Fruit fly (Drosophila melanogaster) whole organism, larva: ENCODE measurements around the gene CG6294.
A peak's percentile ranks its signal among the peaks of the same experiment; 100 is the strongest.

ENCODE experiments used
- noc ChIP-seq: fragments of 200-800 bp; sonication (Bioruptor generic); optimal IDR thresholded peaks from 3 replicates; lab custom pipeline; 2019; ENCODE audit warnings: missing biosample characterization, mild to moderate bottlenecking, missing genetic modification characterization, moderate library complexity

The CG6294 gene

DNA sequence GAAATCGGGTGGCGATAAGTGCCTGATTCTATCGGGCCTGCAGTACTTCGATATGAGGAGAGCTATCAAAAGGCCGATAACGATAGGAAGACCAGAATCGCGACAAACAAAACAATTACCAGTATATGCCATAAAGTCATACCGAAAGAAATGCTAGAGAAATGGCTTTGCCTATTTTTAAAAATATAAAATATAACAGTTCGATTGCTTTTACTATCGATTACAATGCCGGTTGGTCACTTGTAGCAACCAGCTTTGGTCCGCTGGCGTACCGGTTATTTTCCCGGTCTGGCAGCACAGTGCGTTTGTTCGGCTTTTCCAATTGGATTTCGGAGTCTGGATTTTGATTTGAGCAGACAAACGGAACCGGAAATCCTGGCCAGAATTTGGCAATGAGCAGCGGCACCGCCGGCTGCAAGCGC, at the start of gene CG6294, which contains the start of the genes shtd and CG6299:
TSS of gene CG6294 (plus strand) at position 287 of the 422 bp plus-strand sequence.
TSS of gene shtd (minus strand) at position 6 of the 422 bp plus-strand sequence.
TSS of gene CG6299 (plus strand) at position 287 of the 422 bp plus-strand sequence.
- no peak for TF ChIP-seq noc (tag; lab: Kevin White, UChicago)

DNA sequence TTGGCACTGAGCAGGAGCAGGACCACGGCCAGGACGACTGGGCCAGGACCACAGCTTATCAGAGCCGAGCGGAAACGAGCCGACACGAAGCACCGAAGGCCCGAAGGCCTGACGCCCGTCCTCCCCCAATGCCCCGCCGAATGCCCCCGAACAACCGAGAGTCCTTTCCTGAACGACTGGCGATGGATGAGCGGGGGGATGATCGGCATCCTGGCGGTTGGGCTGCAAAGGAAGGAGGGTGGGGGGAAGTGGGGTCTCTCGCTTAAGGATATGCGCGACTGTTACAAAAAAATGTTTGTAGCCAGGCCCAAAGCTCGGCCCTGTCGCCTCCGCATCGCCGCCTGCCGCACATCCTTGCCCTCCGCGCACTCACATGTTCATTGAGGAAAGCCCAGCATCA, 21.3 kb upstream of the CG6294 start, which contains the start of gene Cngl:
TSS of gene Cngl (minus strand) at position 8 of the 400 bp plus-strand sequence.
- no peak for TF ChIP-seq noc (tag; lab: Kevin White, UChicago)

DNA sequence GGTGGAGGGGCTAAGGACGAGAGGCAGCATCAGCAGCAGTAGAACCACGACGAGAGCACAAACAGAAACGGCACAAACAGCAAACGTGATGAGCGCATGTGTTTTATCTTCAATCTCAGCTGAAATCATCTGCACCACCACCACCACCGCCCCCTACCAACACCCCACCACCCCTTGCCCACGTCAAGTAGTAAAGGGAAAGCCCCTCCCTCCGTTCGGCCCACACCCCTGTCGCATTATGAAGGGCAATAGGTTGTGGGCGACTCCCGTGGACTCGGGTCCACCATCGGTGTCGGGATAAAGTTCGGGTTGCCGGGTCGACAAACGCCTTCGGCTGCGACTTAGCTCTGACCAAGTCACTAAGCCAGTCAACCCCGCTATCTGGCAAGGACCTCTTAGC, 19.0 kb upstream of the CG6294 start:
- TF ChIP-seq noc (tag; lab: Kevin White, UChicago) = no peak

DNA sequence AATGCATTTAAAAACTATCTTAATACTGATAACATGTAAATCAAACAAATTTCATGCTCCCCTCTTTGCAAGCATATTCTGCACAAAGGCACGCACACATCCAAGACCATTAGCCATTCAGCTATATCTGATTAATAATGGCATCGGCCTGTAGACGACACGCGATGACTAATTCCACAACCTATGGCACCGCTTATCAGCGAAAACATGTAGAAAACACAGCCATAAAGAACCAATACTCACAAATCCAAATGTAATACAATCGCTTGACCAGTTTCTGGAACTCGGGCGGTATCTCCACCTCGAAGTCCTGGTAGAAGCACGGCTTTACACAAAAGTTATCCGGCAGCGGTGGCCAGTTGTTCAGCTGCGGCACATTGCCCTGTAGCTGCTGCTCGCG, 14.4 kb upstream of the CG6294 start:
- no peak for TF ChIP-seq noc (tag; lab: Kevin White, UChicago)

DNA sequence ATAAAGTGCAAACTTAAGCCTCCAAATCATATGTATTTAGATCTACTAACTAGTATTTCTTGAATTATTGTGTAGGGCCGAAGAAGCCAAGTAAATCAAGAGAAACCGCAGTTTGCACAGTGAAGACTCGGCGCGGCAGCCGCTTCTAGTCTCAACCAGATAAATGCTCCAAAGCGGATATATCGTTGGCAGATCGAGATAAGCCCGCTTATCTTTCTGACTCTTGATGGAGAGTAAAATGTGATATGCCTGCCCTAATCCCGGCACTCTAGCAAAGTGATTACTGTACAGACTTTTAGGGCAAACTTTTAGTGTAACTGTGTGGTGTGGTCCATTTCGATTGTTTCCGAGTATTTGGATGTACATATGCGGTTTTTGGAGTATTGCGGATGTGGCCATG, 13.7 kb upstream of the CG6294 start:
- no peak for TF ChIP-seq noc (tag; lab: Kevin White, UChicago)

DNA sequence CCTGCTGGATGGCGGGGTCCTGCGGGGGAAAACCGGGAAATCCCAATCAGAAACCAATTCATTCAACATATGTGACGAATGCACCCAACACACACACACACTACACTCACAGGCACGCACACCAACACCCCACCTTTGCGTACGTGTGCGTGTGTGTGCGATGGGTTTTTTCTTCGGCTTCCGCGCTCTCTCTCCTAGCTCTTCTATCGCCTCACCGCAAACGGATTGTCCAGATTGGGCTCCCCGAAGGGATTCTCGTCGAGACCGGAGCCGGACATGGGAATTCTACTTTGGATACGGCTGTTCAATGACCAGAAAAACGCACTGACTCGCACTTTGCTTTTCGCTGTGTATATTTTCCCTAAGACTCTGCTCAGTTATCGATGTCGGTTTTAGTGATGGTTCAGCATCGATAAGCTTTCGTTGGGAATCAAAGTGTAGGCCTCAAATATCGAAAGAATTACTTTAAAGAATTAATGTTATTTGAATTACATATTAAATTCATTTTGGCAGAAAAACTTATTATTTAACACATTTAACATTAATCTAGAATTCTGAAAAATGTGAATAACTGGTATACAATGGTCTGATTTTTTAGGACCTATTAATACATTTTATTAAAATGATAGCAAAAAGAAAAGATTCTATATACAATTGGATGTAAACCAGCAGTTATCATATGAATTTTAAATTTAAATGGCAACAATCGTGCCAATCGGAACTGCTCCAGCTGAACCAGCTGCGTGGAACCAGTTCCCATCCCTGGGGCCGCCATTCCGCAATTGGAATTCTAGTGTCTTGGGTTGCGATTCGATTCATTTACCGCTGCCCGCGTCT, 12.8 kb upstream of the CG6294 start, which contains the start of the genes Scamp and Ahcy:
TSS of gene Scamp (minus strand) at position 394 of the 837 bp plus-strand sequence.
TSS of gene Ahcy (plus strand) at position 772 of the 837 bp plus-strand sequence.
- TF ChIP-seq noc (tag; lab: Kevin White, UChicago) = no peak

DNA sequence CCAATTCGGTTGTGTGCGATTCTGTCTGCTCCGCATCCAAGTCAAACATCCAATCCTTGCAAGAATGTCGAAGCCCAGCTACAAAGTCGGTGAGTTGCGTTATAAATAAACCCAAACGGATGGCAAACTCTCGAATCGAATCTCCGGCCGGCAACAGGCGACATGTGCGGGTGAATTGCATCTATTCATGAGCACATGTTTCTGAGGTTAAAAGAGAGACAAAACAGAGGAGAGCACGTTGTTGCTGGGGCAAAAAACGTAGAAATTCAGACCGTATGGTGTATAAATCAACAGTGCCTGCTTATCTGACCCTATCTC, 12.2 kb upstream of the CG6294 start:
- TF ChIP-seq noc (tag; lab: Kevin White, UChicago) = no peak

DNA sequence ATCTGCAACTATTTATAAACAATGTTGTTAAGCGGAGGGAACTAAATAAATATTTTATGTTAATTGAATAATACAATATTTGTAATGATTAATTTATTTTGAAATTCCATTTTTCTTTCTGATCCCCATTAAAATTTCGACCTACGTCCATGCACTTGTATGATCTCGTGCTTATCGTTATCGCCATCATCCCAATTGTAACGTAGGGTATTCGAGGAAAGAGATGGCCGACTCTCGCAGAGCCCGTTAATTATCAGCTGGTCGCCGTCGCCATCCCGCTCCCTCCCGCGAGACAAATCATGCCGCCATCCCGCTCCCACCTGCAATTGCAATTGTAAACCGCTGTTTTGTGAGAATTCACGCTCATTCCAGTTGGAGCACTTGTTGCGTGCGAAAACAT, 9.4 kb upstream of the CG6294 start, which contains the start of gene CG11655:
TSS of gene CG11655 (plus strand) at position 351 of the 400 bp plus-strand sequence.
- peak; percentile 64 for TF ChIP-seq noc (tag; lab: Kevin White, UChicago)

DNA sequence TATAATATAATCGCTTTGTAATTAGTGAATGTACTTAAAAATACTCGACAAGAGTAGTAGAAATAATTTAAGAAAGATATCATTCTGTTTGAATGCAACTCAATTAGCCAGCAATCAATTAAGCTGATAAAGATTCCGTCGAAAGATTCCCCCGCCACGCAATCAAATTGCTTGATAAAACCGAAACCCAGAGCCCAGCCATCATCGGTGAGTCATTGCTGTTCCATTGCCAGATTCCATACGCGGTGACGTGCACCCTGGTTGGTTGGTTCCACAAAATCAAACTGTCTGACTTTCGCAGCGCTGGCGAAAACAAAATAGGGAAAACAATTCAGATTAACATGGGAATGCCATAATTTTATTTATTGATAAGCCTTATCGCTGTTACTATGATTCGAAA, 2.0 kb downstream of the CG6294 start:
- TF ChIP-seq noc (tag; lab: Kevin White, UChicago) = no peak

DNA sequence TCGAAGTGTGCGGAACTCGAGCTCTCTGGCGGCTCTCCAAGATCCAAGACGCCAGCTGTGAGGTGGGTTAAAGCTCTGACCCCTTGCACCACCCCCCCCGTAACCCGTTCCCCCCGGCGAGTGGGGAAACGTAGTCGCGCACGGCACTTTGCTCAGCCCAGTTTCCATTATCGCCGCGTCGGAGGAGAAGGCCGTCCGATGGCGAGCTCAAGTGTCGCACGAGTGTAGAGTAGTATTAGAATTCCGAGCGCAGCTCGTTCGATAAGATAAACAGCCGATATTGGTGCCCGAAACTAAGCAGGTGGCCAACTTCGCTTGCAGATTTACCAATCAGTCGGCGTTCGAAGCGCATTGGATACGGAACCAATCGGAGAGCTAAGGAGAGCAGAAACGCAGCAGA, 2.9 kb downstream of the CG6294 start:
- no peak for TF ChIP-seq noc (tag; lab: Kevin White, UChicago)

DNA sequence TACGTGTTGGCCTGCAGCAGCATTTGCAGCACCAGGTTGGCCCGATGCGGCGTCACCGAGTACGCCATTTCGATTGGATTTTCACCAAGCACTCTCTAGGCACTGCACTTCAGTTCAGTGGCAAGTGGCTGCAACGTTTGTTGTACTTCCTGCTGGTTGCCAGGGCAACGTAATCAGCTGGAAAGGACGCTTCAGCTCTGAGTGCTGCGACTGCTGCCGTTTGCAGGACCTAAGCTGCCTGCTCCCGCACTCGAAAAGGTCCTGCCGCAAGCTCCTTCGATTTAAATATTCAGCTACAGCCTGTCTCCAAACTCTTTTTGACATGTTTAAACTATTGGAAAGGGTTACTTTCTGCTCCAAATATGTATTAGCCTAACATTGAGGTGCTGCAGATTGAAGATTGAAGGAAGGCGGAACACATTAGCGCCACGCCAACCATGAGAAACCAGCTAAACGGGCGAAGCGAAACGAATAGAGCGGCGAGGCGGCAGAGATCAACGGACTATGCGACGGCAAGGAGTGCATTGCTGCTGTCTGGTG, 5.0 kb downstream of the CG6294 start, which contains the start of the genes CG15642 and CG15641:
TSS of gene CG15642 (minus strand) at position 356 of the 540 bp plus-strand sequence.
TSS of gene CG15641 (plus strand) at position 490 of the 540 bp plus-strand sequence.
- no peak for TF ChIP-seq noc (tag; lab: Kevin White, UChicago)

DNA sequence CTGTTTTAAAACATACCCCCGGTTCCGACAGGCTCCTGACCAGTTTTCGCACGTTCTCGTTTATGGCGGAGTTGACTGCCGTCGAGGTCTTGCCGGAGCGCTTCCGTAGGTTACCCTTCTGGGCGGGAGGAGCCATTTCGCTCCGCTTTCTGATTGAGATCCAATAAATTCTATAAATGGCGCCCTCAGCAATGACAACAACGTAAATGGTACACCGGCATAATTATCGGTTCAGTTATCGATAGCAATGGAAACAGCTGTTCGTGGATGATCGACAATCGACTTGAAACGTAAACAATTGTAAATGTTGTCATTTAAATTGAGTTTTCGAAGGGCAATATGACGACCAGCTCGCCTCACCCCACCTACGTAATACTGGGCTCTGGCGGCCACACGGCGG, 9.4 kb downstream of the CG6294 start, which contains the start of the genes Grip128 and Alg14:
TSS of gene Grip128 (minus strand) at position 216 of the 400 bp plus-strand sequence.
TSS of gene Alg14 (plus strand) at position 261 of the 400 bp plus-strand sequence.
- TF ChIP-seq noc (tag; lab: Kevin White, UChicago) = no peak

DNA sequence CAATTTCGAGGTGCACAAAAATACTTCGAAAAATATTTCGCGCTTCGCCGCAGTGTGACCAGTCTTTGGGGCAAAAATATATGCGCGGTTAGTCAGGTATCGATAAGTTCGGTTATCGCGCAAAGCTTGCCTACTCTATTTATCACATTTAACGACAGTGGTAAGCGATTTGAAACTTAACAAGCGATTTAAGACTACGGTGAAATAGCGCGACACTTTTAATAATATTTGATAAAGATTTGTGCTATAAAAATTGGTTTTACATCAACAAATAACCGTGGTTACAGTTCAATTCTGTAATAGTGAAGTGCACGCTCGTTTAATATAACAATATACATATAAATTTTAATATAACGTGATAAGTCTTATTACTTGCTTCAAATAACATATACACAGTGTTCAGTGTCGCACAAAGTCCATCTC, 12.9 kb downstream of the CG6294 start, which contains the start of gene mh:
TSS of gene mh (minus strand) at position 34 of the 423 bp plus-strand sequence.
- no peak for TF ChIP-seq noc (tag; lab: Kevin White, UChicago)

DNA sequence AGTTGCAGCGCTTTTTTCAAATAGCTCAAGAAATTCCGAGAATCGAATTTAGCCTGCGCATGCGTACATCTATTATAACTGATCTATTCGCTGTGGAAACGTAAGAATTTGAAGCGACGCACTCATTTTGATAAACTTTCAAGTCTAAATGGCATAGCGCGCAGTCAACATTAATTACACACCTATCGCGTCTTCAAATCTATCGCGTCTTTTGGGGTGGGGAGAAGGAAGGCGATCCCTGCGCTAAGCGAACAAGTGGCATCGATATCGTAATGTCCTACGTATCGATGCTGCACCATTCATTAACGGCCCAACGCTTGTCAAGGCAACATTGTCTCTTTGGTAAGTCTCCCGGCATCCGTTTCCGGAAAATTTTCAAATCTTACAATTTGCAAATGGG, 13.3 kb downstream of the CG6294 start, which contains the start of gene CG6324:
TSS of gene CG6324 (plus strand) at position 301 of the 400 bp plus-strand sequence.
- no peak for TF ChIP-seq noc (tag; lab: Kevin White, UChicago)

DNA sequence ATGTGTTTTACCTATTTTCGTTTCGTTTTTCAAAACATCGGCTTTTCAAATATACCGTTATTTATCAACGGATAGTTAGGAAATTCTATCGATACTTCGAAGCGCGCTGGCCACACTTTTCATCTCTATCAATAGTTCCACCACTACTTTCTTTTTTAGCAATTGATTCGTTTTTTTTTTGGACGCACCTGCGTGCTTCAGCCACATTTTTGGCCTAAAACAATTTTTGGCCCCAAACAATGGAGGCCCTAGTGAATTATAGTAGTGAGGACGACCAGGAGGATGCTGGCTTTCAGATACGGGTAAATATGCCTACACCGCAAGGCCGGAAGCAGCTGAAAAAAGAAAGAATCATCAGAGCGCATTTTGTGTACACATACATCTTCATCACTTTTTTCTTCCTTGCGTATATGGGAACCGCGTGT, 19.7 kb downstream of the CG6294 start, which contains the start of gene CG6340:
TSS of gene CG6340 (plus strand) at position 139 of the 425 bp plus-strand sequence.
- TF ChIP-seq noc (tag; lab: Kevin White, UChicago) = no peak
